Worm (Caenorhabditis elegans) whole organism, L3 larva: ENCODE data around the gene cutl-26.

Experiments used
- ZK546.5 ChIP-seq: sonication (generic microtip); optimal IDR thresholded peaks from 2 replicates; lab custom pipeline; 2017; ENCODE audit warnings: missing biosample characterization, missing genetic modification characterization
- elt-1 ChIP-seq: fragments of 150-350 bp; optimal IDR thresholded peaks from 2 replicates; lab custom pipeline; 2014; ENCODE audit warnings: missing biosample characterization, missing genetic modification characterization
- mdl-1 ChIP-seq: fragments of 150-350 bp; optimal IDR thresholded peaks from 2 replicates; lab custom pipeline; 2014; ENCODE audit warnings: missing biosample characterization, missing genetic modification characterization
- snpc-4 ChIP-seq: fragments of 150-350 bp; optimal IDR thresholded peaks from 2 replicates; lab custom pipeline; 2014; ENCODE audit warnings: missing biosample characterization, missing genetic modification characterization
- unc-62 ChIP-seq: fragments of 150-350 bp; sonication (generic microtip); optimal IDR thresholded peaks from 4 replicates; lab custom pipeline; 2014; ENCODE audit warnings: missing biosample characterization, missing genetic modification reagents, missing genetic modification characterization
- zag-1 ChIP-seq: fragments of 150-350 bp; optimal IDR thresholded peaks from 2 replicates; lab custom pipeline; 2014; ENCODE audit warnings: missing biosample characterization, missing genetic modification characterization
- ztf-11 ChIP-seq: fragments of 150-350 bp; optimal IDR thresholded peaks from 2 replicates; lab custom pipeline; 2014; ENCODE audit warnings: missing biosample characterization, missing genetic modification characterization

DNA sequence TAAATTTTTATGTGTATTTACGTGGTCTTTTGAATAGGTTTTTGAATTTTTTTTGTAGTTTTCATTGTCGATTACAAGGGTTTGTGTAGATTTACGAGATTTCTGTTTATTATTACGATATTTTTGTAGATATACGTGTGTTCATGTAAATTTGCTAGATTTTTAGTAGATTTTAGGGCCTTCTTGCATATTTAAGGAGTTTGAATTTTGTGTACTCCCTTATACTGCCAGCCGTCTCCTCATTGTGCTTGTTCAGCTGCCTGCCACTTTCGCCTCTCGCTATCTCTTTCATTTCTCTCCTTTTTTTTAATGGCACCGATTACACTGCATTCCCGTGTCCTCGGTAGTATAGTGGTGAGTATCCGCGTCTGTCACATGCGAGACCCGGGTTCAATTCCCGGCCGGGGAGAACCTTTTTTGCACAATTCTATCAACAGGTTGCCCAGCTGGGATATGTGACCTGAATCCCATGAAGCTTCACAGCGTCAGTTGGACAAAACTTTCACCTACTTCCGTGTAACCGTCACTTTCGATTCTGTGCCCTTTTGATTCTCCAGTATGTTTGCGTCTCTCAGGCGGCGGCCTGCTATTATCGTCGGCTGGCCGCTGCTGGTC lies 24.7 kb downstream of the cutl-26 start:
- TF ChIP-seq elt-1 (tag; lab: Kevin White, UChicago) (no peak), zag-1 (tag; lab: Kevin White, UChicago) (no peak), ZK546.5 (tag; lab: Kevin White, UChicago) (no peak), snpc-4 (peak; percentile 25), ztf-11 (no peak), unc-62 (GFP tag; lab: Kevin White, UChicago) (peak; percentile 17), mdl-1 (tag; lab: Kevin White, UChicago) (peak; percentile 0)
